Fruit fly (Drosophila melanogaster) S2 (cell line): ENCODE measurements around the gene CG10947.

Source experiments
- CG8478 ChIP-seq: fragments of >200 bp; optimal IDR thresholded peaks from 2 replicates; lab custom pipeline; 2018
- CTCF ChIP-seq, 2 experiments: fragments of >200 bp; optimal IDR thresholded peaks; 2 replicates each; lab custom pipeline; 2018

Gene CG10947

dm6 chr2L:20370151-20370550 is 44.4 kb downstream of the CG10947 start:
- TF ChIP-seq CG8478 (no peak), CTCF (optimal IDR thresholded peaks at IDR 0.05; lab: Kevin White, UChicago) (no peak)

dm6 chr2L:20352727-20353126 is 61.9 kb downstream of the CG10947 start:
- TF ChIP-seq CG8478 = no peak
- TF ChIP-seq CTCF (optimal IDR thresholded peaks at IDR 0.05; lab: Kevin White, UChicago) = no peak

DNA sequence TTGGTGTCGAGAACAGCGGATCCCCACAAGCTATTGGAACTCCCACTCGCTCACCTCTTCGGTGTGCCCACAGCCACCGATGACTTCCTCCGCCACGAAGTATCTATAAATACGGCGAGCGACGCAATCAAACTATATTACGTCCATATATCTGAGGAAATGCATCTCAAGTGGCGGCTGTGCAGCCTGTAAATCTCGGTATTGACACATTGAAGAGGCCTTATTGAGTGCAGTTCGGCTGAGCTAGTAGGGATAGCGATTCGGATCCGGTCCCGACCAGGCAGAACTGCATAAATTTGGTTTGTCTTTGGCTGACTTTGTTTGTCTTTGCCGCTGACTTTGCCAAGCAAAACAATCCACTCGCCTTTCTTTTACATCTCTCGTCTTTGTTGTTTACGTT is 62.4 kb downstream of the CG10947 start:
- no peak for TF ChIP-seq CTCF (optimal IDR thresholded peaks at IDR 0.05; lab: Kevin White, UChicago)

DNA sequence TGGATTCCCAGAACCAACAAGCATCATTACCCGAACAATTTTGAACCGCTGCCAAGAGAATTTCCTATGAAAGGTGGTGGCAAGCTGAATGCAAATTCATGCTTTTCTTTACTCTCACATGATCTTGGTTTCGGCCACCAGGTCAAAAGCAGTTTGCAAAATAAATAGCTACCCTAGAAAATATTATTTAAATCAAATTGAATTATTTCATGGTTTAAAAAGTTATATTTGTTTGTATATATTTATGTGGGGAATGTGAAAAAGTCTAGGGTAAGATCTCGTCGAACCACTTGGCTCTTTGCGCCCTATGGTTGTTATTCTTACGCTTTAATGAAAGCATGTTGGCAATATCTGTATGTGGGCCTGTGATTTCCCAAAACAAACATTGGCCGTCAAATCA is 62.9 kb downstream of the CG10947 start:
- no peak for TF ChIP-seq CTCF (optimal IDR thresholded peaks at IDR 0.05; lab: Kevin White, UChicago)

DNA sequence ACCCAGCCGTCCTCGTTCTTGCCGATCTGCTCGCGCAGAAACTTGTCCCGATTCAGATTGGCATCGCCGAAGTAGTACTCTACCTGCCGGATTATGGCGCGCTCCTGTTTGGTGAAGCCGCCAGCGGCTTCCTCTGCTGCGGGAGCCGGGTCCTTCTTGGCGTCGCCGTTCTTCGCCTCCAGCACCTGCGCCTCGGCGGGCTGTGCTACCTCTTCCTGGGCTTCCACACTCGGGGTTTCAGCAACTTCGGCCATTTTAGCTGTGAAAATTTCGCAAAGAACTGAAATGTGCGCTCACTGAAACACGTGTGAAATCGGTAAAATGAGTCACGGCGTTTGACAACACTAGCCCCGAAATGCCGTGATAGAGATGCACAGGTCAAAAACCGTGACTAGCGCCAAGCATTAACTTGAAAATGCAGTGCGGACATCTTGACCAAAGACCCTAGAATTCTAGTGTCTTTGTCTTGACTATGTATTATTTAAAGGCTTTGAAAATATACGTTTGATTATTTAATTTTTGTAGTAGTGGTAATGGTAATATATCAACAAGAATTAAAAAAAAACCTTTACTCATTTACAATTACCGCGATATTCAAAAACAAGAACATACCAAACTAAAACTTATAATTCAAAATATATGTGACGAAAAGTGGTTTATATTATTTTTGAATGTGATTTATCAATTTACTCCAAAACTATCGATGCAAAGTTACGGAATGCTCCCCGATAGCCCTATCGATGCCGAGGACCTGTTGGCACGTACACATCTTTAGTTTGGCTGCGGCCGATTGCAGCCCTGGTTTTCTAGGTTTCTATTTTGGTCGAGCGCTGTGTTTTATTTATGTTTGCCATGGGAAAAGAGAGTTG is 64.7 kb downstream of the CG10947 start, which contains the start of the genes La and RtGEF:
La (minus strand) TSS at position 342 of the 869 bp plus-strand sequence.
RtGEF (plus strand) TSS at position 764 of the 869 bp plus-strand sequence.
- TF ChIP-seq CG8478 (no peak), CTCF (optimal IDR thresholded peaks at IDR 0.05; lab: Kevin White, UChicago) (no peak)

DNA sequence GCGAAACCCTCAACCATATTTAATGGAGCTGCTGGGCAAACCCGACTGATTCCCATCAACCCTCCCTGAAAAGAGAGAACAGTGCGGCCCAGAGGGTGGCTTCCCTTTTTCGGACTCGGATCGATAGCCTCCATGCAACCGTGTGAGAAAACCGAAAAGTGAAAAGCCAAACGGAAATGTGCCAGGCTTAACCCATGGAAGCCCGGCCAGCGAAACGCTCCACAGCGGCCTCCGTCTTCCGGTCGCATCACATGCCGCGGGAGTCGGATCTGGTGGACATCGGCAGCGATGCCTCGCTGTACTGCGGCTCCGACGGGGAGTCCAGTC is 72.6 kb downstream of the CG10947 start:
- no peak for TF ChIP-seq CTCF (optimal IDR thresholded peaks at IDR 0.05; lab: Kevin White, UChicago)
- no peak for TF ChIP-seq CG8478

DNA sequence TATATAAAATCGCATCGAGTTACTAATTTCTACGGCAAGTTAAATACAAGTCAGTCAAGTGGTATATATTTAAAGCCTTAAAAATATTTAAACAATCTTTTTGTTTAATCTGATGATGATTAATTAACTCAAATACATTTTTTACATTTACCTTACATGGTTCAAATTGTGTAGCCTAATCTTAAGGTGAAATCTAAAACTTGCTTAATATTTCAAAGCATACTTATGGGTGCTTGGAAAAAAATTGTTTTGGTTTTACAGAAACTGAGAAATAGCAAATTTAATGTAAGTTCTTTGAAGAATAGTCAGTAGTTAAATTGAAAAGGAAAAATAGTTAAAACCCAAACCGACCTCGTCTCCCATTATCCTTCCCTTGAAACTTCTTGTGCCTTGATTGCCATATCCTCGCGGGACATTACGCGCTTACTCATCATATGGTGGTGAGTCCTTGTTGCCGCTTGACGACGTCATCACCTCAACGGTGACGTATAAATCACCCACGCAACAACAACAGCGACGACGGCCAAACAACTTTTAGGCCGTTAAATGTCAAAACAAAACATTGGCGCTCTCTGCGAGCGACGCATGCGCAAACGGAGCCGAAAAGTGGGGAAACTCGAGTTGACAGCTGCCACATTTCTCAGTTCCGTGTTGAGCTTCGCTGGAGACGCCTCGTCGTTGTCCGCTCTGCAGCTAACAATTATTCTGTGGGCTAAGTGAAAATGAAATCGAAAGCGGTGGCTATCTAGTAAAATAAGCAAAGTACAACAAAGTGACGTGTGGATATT is 73.2 kb downstream of the CG10947 start:
- TF ChIP-seq CG8478 (no peak), CTCF (optimal IDR thresholded peaks at IDR 0.05; lab: Kevin White, UChicago) (no peak)

dm6 chr2L:20340635-20341034 is 74.0 kb downstream of the CG10947 start:
- TF ChIP-seq CG8478 (no peak), CTCF (optimal IDR thresholded peaks at IDR 0.05; lab: Kevin White, UChicago) (no peak)

DNA sequence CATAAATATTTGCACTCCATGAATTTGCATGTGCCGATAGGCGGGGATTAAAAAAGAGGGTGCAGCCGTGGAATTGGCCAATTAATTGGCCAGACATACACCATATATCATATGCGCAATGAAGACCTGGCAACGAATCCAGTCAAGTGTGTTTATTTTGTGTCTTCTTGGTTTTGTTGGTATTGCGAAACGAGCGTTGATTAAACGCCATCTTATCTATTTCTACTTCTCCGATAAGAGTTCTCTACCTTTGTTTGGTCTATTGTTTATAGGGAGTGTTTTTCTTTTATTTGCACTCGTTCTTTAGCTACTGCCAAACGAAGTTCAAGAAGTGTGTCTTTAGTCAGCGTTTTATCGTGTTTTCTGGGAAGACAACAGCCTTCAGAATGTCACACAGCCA is 76.8 kb downstream of the CG10947 start:
- no peak for TF ChIP-seq CTCF (optimal IDR thresholded peaks at IDR 0.05; lab: Kevin White, UChicago)
- no peak for TF ChIP-seq CG8478
